Fruit fly (Drosophila melanogaster) whole organism, prepupa: ENCODE data around the gene NHP2.

Experiments
- CG10631 ChIP-seq: fragments of 200-800 bp; sonication (Bioruptor generic); optimal IDR thresholded peaks from 2 replicates; lab custom pipeline; 2016; ENCODE audit warnings: missing biosample characterization, missing genetic modification characterization
- CG10669 ChIP-seq: fragments of 200-800 bp; sonication (Bioruptor generic); optimal IDR thresholded peaks from 3 replicates; lab custom pipeline; 2018; ENCODE audit warnings: missing biosample characterization, mild to moderate bottlenecking, missing genetic modification characterization, moderate library complexity
- CG11294 ChIP-seq: fragments of 200-800 bp; sonication (Bioruptor generic); IDR thresholded peaks from 2 replicates; pipeline ENCODE4 v1.3.6; 2022; ENCODE audit warnings: missing biosample characterization, missing genetic modification characterization
- CG11902 ChIP-seq: fragments of 200-800 bp; sonication (Bioruptor generic); optimal IDR thresholded peaks from 3 replicates; lab custom pipeline; 2016; ENCODE audit warnings: missing biosample characterization, missing genetic modification characterization
- CG3032 ChIP-seq: fragments of 200-800 bp; optimal IDR thresholded peaks from 2 replicates; lab custom pipeline; 2019; ENCODE audit warnings: missing biosample characterization, mild to moderate bottlenecking, missing genetic modification characterization, moderate library complexity
- CG32006 ChIP-seq: fragments of 200-800 bp; sonication (Bioruptor generic); optimal IDR thresholded peaks from 3 replicates; lab custom pipeline; 2017; ENCODE audit warnings: missing biosample characterization, mild to moderate bottlenecking, missing genetic modification characterization
- CG4318 ChIP-seq: fragments of 200-800 bp; sonication (Bioruptor generic); optimal IDR thresholded peaks from 3 replicates; lab custom pipeline; 2017; ENCODE audit warnings: missing biosample characterization, mild to moderate bottlenecking, missing genetic modification characterization
- CG6276 ChIP-seq: fragments of 200-800 bp; sonication (Bioruptor generic); optimal IDR thresholded peaks from 2 replicates; lab custom pipeline; 2017; ENCODE audit warnings: missing biosample characterization, mild to moderate bottlenecking, missing genetic modification characterization
- CG6792 ChIP-seq: fragments of 200-800 bp; sonication (Bioruptor generic); optimal IDR thresholded peaks from 3 replicates; lab custom pipeline; 2016; ENCODE audit warnings: missing biosample characterization, missing genetic modification characterization
- CG6808 ChIP-seq: fragments of 200-800 bp; sonication (Bioruptor generic); optimal IDR thresholded peaks from 3 replicates; lab custom pipeline; 2017; ENCODE audit warnings: missing biosample characterization, missing genetic modification characterization, mild to moderate bottlenecking, moderate library complexity, missing genetic modification reagents
- CG7368 ChIP-seq: fragments of 200-800 bp; sonication (Bioruptor generic); optimal IDR thresholded peaks from 3 replicates; lab custom pipeline; 2016; ENCODE audit warnings: missing biosample characterization, missing genetic modification characterization
- CG8119 ChIP-seq: fragments of 200-800 bp; sonication (Bioruptor generic); IDR thresholded peaks from 3 replicates; pipeline ENCODE4 v1.3.6; 2022; ENCODE audit warnings: missing biosample characterization, missing genetic modification characterization
- CG8319 ChIP-seq: fragments of 200-800 bp; sonication (Bioruptor generic); optimal IDR thresholded peaks from 3 replicates; lab custom pipeline; 2016; ENCODE audit warnings: missing biosample characterization, missing genetic modification characterization
- Eip75B ChIP-seq: fragments of 200-800 bp; sonication (Bioruptor generic); optimal IDR thresholded peaks from 3 replicates; lab custom pipeline; 2016; ENCODE audit warnings: missing biosample characterization, missing genetic modification characterization
- Eip78C ChIP-seq: fragments of 200-800 bp; sonication (Bioruptor generic); peaks from one replicate; lab custom pipeline; 2016; ENCODE audit warnings: missing biosample characterization, missing genetic modification characterization
- Ets96B ChIP-seq: fragments of 200-800 bp; optimal IDR thresholded peaks from 2 replicates; lab custom pipeline; 2019; ENCODE audit warnings: missing biosample characterization, mild to moderate bottlenecking, missing genetic modification characterization, moderate library complexity
- Hr39 ChIP-seq: fragments of 200-800 bp; sonication (Bioruptor generic); optimal IDR thresholded peaks from 2 replicates; lab custom pipeline; 2016; ENCODE audit warnings: missing biosample characterization, missing genetic modification characterization
- Hr4 ChIP-seq: fragments of 200-800 bp; sonication (Bioruptor generic); optimal IDR thresholded peaks from 3 replicates; lab custom pipeline; 2016; ENCODE audit warnings: missing biosample characterization, missing genetic modification characterization
- Lpt ChIP-seq: fragments of 200-800 bp; sonication (Bioruptor generic); optimal IDR thresholded peaks from 3 replicates; lab custom pipeline; 2016; ENCODE audit warnings: missing biosample characterization, missing genetic modification characterization
- Met ChIP-seq: fragments of 200-800 bp; sonication (Bioruptor generic); optimal IDR thresholded peaks from 3 replicates; lab custom pipeline; 2016; ENCODE audit warnings: missing biosample characterization, missing genetic modification characterization
- OdsH ChIP-seq: fragments of 200-800 bp; sonication (Bioruptor generic); optimal IDR thresholded peaks from 3 replicates; lab custom pipeline; 2016; ENCODE audit warnings: missing biosample characterization, missing genetic modification characterization
- Smox ChIP-seq: fragments of 200-800 bp; sonication (Bioruptor generic); optimal IDR thresholded peaks from 3 replicates; lab custom pipeline; 2016; ENCODE audit warnings: missing biosample characterization, missing genetic modification characterization
- Sox102F ChIP-seq: fragments of 200-800 bp; sonication (Bioruptor generic); optimal IDR thresholded peaks from 2 replicates; lab custom pipeline; 2016; ENCODE audit warnings: missing biosample characterization, mild to moderate bottlenecking, missing genetic modification characterization
- Sox14 ChIP-seq: fragments of 200-800 bp; sonication (Bioruptor generic); optimal IDR thresholded peaks from 3 replicates; lab custom pipeline; 2016; ENCODE audit warnings: missing biosample characterization, missing genetic modification characterization
- achi ChIP-seq: fragments of 200-800 bp; sonication (Bioruptor generic); optimal IDR thresholded peaks from 3 replicates; lab custom pipeline; 2016; ENCODE audit warnings: missing biosample characterization, missing genetic modification characterization
- acj6 ChIP-seq: fragments of 200-800 bp; sonication (Bioruptor generic); optimal IDR thresholded peaks from 3 replicates; lab custom pipeline; 2016; ENCODE audit warnings: missing biosample characterization, missing genetic modification characterization
- eg ChIP-seq: fragments of 200-800 bp; sonication (Bioruptor generic); IDR thresholded peaks from 3 replicates; pipeline ENCODE4 v1.3.6; 2022; ENCODE audit warnings: missing biosample characterization, missing genetic modification characterization
- fd59A ChIP-seq: fragments of 200-800 bp; sonication (Bioruptor generic); optimal IDR thresholded peaks from 2 replicates; lab custom pipeline; 2017; ENCODE audit warnings: missing biosample characterization, mild to moderate bottlenecking, missing genetic modification characterization, missing genetic modification reagents
- fkh ChIP-seq: fragments of 200-800 bp; sonication (Bioruptor generic); optimal IDR thresholded peaks from 3 replicates; lab custom pipeline; 2017; ENCODE audit warnings: missing biosample characterization, mild to moderate bottlenecking, missing genetic modification characterization, moderate library complexity
- pdm3 ChIP-seq: fragments of 200-800 bp; sonication (Bioruptor generic); optimal IDR thresholded peaks from 3 replicates; lab custom pipeline; 2016; ENCODE audit warnings: missing biosample characterization, missing genetic modification characterization
- salr ChIP-seq, 2 experiments: fragments of 200-800 bp; sonication (Bioruptor generic); optimal IDR thresholded peaks; 3 replicates each; lab custom pipeline; 2016 to 2018; ENCODE audit warnings: missing biosample characterization in 2 of 2, missing genetic modification characterization in 2 of 2, mild to moderate bottlenecking in 1 of 2
- spab ChIP-seq: fragments of 200-800 bp; sonication (Bioruptor generic); optimal IDR thresholded peaks from 2 replicates; lab custom pipeline; 2017; ENCODE audit warnings: missing biosample characterization, mild to moderate bottlenecking, missing genetic modification characterization, missing genetic modification reagents
- svp ChIP-seq: fragments of 200-800 bp; sonication (Bioruptor generic); peaks from one replicate; lab custom pipeline; 2016; ENCODE audit warnings: missing biosample characterization, missing genetic modification characterization
- topi ChIP-seq: fragments of 200-800 bp; sonication (Bioruptor generic); optimal IDR thresholded peaks from 3 replicates; lab custom pipeline; 2016; ENCODE audit warnings: missing biosample characterization, missing genetic modification characterization
- vri ChIP-seq: fragments of 200-800 bp; sonication (Bioruptor generic); optimal IDR thresholded peaks from 3 replicates; lab custom pipeline; 2016; ENCODE audit warnings: missing biosample characterization, mild to moderate bottlenecking, missing genetic modification characterization

The NHP2 gene

DNA sequence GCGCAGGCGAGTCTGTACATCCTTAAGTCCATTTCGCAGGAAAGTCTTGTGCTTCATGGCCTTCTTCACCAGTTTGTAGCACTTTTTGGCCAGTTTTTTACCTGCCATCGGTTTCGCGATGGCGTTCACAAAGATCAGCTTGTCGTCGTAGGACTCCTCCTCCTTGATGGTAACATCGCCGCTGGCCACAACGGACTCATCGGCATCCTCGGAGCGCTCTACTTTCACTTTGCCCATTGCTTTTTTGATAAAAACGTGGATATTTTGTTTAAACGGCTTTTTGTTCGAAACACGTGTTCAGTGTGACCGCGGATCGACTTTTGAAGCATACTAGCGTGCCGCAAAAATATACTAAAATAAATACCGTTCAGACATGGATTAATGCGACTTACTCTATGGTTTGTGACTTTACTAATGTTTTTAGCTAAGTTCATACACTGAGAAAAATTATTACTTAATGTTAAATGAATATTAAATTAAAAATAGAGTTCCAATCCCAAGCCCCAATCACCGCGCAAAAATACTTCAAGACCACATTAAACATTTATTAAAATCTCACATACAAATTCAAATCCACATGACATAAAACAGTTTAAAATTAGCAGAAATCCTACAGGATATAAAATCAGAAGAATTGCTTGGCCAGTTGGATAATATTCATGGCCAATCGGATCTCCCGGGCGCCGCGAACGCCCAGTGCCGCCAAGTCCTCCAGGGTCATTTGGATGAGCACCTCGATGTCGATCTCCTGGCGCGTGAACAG lies at the start of gene NHP2 (continued):
- TF ChIP-seq CG3032 = peak; percentile 84

DNA sequence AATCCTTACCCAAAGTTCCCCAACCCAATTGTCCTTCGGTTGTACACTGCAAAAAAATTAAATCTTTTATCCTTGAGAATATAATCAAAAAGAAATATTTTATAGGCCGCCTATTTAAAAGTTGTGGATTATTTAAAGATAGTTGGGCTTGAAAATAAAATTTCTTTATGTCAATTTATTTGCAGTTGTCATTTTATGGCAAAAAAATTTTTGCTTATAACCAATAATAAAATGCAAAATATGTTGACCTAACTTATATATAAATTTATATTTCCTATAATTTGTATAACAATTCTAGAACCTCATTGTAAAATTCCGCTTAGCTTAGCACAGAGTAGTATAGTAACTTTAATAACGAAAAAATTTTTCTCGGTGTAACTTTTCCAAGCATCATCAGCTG lies 45.4 kb upstream of the NHP2 start:
- TF ChIP-seq topi (GFP tag; lab: Kevin White, UChicago) = no peak
- TF ChIP-seq Eip78C (GFP tag; lab: Kevin White, UChicago) = peak; percentile 54
- no peak for TF ChIP-seq CG8119 (GFP tag; lab: Robert Waterston, UW)
- peak; percentile 28 for TF ChIP-seq CG32006 (GFP tag; lab: Kevin White, UChicago)
- TF ChIP-seq Smox (GFP tag; lab: Kevin White, UChicago) = no peak
- TF ChIP-seq, all 60 proteins: peak for 2

- TF ChIP-seq spab (GFP tag; lab: Kevin White, UChicago) (no peak), salr (GFP tag; optimal IDR thresholded peaks at IDR 0.05; lab: Kevin White, UChicago) (no peak), CG8319 (no peak), CG6792 (no peak), eg (GFP tag; lab: Robert Waterston, UW) (no peak)
These were observed 20.4 kb upstream of the NHP2 start for dm6 chr3L:14822364-14822763.

dm6 chr3L:14821133-14821532 lies 19.2 kb upstream of the NHP2 start:
- no peak for TF ChIP-seq Eip75B (GFP tag; lab: Kevin White, UChicago)
- TF ChIP-seq CG6808 (GFP tag; lab: Kevin White, UChicago) = no peak
- TF ChIP-seq fkh = peak; percentile 38

DNA sequence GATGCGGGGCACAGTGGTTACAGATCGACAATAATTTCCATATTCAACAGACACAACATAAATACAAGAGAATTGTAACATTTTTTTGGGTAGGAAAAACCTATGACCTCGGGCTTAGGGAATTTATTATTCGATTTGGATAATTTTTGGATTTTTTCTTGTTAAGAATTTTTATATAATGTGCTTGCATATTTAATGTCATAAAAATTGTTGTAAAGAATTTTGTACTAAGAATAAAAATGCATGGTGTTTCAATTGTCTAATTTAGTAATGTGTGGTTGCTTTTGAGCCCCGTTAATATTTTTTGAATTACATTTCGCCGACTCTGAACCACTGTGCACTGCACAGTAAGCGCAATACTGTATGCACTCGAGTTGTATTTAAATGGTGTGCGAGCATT lies 14.7 kb upstream of the NHP2 start:
- TF ChIP-seq Sox102F (GFP tag; lab: Kevin White, UChicago) = no peak
- peak; percentile 57 for TF ChIP-seq svp
- TF ChIP-seq Hr39 (GFP tag; lab: Kevin White, UChicago) = peak; percentile 31
- TF ChIP-seq CG6808 (GFP tag; lab: Kevin White, UChicago) = peak; percentile 6
- TF ChIP-seq CG10631 (GFP tag; lab: Kevin White, UChicago) = peak; percentile 36
- TF ChIP-seq topi (GFP tag; lab: Kevin White, UChicago) = peak; percentile 22
- peak; percentile 69 for TF ChIP-seq Eip78C (GFP tag; lab: Kevin White, UChicago)
- TF ChIP-seq fd59A (GFP tag; lab: Kevin White, UChicago) = peak; percentile 2
- peak; percentile 12 for TF ChIP-seq Eip75B (GFP tag; lab: Kevin White, UChicago)
- peak; percentile 0 for TF ChIP-seq Met (GFP tag; lab: Kevin White, UChicago)
- no peak for TF ChIP-seq CG6276 (GFP tag; lab: Kevin White, UChicago)
- TF ChIP-seq CG8319 = peak; percentile 14
- peak; percentile 13 for TF ChIP-seq CG10669 (GFP tag; lab: Kevin White, UChicago)
- no peak for TF ChIP-seq fkh
- TF ChIP-seq Sox14 (GFP tag; lab: Kevin White, UChicago) = peak; percentile 26
- TF ChIP-seq CG32006 (GFP tag; lab: Kevin White, UChicago) = peak; percentile 51
- peak; percentile 12 for TF ChIP-seq acj6
- no peak for TF ChIP-seq vri
- peak; percentile 2 for TF ChIP-seq CG3032
- peak in 1 of 2 experiments; percentile 36 for TF ChIP-seq salr (GFP tag; optimal IDR thresholded peaks at IDR 0.05; lab: Kevin White, UChicago)
- TF ChIP-seq spab (GFP tag; lab: Kevin White, UChicago) = peak; percentile 19
- no peak for TF ChIP-seq CG4318 (GFP tag; lab: Kevin White, UChicago)
- TF ChIP-seq Hr4 (GFP tag; lab: Kevin White, UChicago) = peak; percentile 45
- no peak for TF ChIP-seq Lpt (GFP tag; lab: Kevin White, UChicago)
- no peak for TF ChIP-seq CG11294 (GFP tag; lab: Robert Waterston, UW)
- TF ChIP-seq pdm3 (GFP tag; lab: Kevin White, UChicago) = peak; percentile 14
- peak; percentile 23 for TF ChIP-seq Ets96B (tag; lab: Kevin White, UChicago)
- TF ChIP-seq CG7368 (GFP tag; lab: Kevin White, UChicago) = peak; percentile 17
- TF ChIP-seq achi (GFP tag; lab: Kevin White, UChicago) = peak; percentile 31
- no peak for TF ChIP-seq CG11902 (GFP tag; lab: Kevin White, UChicago)
- peak; percentile 24 for TF ChIP-seq OdsH (GFP tag; lab: Kevin White, UChicago)
